Worm (Caenorhabditis elegans): ENCODE data around the gene sre-54.

DNA sequence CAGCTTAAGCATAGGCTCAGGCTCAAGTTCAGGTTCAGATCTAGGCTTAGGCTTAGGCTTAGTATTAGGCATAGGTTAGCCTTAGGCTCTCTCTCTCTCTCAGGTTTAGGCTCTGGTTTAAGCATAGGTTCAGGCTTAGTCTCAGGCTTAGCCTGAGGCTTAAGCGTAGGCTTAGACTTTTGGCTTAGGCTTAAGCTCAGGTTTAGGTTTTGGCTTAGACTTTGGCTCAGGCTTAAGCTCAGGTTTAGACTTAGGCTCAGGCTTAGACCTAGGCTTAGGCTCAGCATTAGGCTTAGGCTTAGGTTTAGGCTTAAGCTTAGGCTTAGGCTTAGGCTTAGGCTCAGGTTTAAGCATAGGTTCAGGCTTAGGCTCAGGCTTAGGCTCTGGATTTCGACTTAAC lies 11.0 kb downstream of the sre-54 start:
- TF ChIP-seq unc-39 (tag; optimal IDR thresholded peaks at IDR 0.05) (no peak), nhr-11 (tag; optimal IDR thresholded peaks at IDR 0.05) (no peak), pqm-1 (tag; optimal IDR thresholded peaks at IDR 0.05) (no peak), zag-1 (tag; optimal IDR thresholded peaks at IDR 0.05) (no peak), unc-62 (GFP tag; optimal IDR thresholded peaks at IDR 0.05) (no peak), nhr-28 (tag; optimal IDR thresholded peaks at IDR 0.05) (no peak), elt-1 (tag; optimal IDR thresholded peaks at IDR 0.05) (no peak)

Measured in whole organism, L3 larva.